Fruit fly (Drosophila melanogaster) whole organism, adult: ENCODE results near the gene Dmtn.

Experiments
- CG11617 ChIP-seq: fragments of 200-800 bp; sonication (Bioruptor generic); optimal IDR thresholded peaks from 2 replicates; lab custom pipeline; 2017; ENCODE audit warnings: mild to moderate bottlenecking, missing biosample characterization, missing genetic modification reagents, missing genetic modification characterization
- CG12768 ChIP-seq: fragments of 200-800 bp; sonication (Bioruptor generic); optimal IDR thresholded peaks from 2 replicates; lab custom pipeline; 2017; ENCODE audit warnings: missing biosample characterization, missing genetic modification characterization, mild to moderate bottlenecking, moderate library complexity, missing genetic modification reagents
- CG14711 ChIP-seq: fragments of 200-800 bp; sonication (Bioruptor generic); optimal IDR thresholded peaks from 2 replicates; lab custom pipeline; 2018; ENCODE audit warnings: missing biosample characterization, mild to moderate bottlenecking, missing genetic modification characterization, moderate library complexity
- CG1620 ChIP-seq: fragments of 200-800 bp; sonication (Bioruptor generic); optimal IDR thresholded peaks from 2 replicates; lab custom pipeline; 2016; ENCODE audit warnings: missing biosample characterization, missing genetic modification characterization
- CG33017 ChIP-seq: fragments of 200-800 bp; sonication (Bioruptor generic); optimal IDR thresholded peaks from 2 replicates; lab custom pipeline; 2018; ENCODE audit warnings: missing biosample characterization, mild to moderate bottlenecking, missing genetic modification characterization, moderate library complexity
- CG5204 ChIP-seq: fragments of 200-800 bp; sonication (Bioruptor generic); optimal IDR thresholded peaks from 2 replicates; lab custom pipeline; 2016; ENCODE audit warnings: missing biosample characterization, missing genetic modification characterization
- CG7045 ChIP-seq: fragments of 200-800 bp; sonication (Bioruptor generic); optimal IDR thresholded peaks from 2 replicates; lab custom pipeline; 2017; ENCODE audit warnings: missing biosample characterization, mild to moderate bottlenecking, missing genetic modification characterization
- CG7101 ChIP-seq: fragments of 200-800 bp; sonication (Bioruptor generic); optimal IDR thresholded peaks from 2 replicates; lab custom pipeline; 2018; ENCODE audit warnings: missing biosample characterization, mild to moderate bottlenecking, missing genetic modification characterization, moderate library complexity
- Clk ChIP-seq: fragments of 200-800 bp; sonication (Bioruptor generic); optimal IDR thresholded peaks from 2 replicates; lab custom pipeline; 2017; ENCODE audit warnings: missing biosample characterization, missing genetic modification characterization
- Crg-1 ChIP-seq: fragments of 200-800 bp; sonication (Bioruptor generic); optimal IDR thresholded peaks from 2 replicates; lab custom pipeline; 2016; ENCODE audit warnings: missing biosample characterization, missing genetic modification characterization
- Hr96 ChIP-seq: fragments of 200-800 bp; sonication (Bioruptor generic); optimal IDR thresholded peaks from 2 replicates; lab custom pipeline; 2016; ENCODE audit warnings: missing biosample characterization, missing genetic modification characterization
- Mnt ChIP-seq: fragments of 200-800 bp; sonication (Bioruptor generic); optimal IDR thresholded peaks from 2 replicates; lab custom pipeline; 2016; ENCODE audit warnings: missing biosample characterization, mild to moderate bottlenecking, missing genetic modification characterization
- bab1 ChIP-seq: fragments of 200-800 bp; sonication (Bioruptor generic); optimal IDR thresholded peaks from 3 replicates; lab custom pipeline; 2019; ENCODE audit warnings: missing biosample characterization, mild to moderate bottlenecking, missing genetic modification characterization, moderate library complexity
- cic ChIP-seq: fragments of 200-800 bp; sonication (Bioruptor generic); optimal IDR thresholded peaks from 2 replicates; lab custom pipeline; 2017; ENCODE audit warnings: missing biosample characterization, mild to moderate bottlenecking, missing genetic modification characterization, moderate library complexity
- cnc ChIP-seq, 2 experiments: fragments of >200 bp; optimal IDR thresholded peaks; 2 replicates each; lab custom pipeline; 2017
- kay ChIP-seq: fragments of 200-800 bp; sonication (Bioruptor generic); peaks from one replicate; lab custom pipeline; 2016; ENCODE audit warnings: missing biosample characterization, missing genetic modification characterization, borderline replicate concordance
- ovo ChIP-seq: fragments of 200-800 bp; sonication (Bioruptor generic); optimal IDR thresholded peaks from 2 replicates; lab custom pipeline; 2016; ENCODE audit warnings: missing biosample characterization, missing genetic modification characterization
- pad ChIP-seq: fragments of 200-800 bp; sonication (Bioruptor generic); optimal IDR thresholded peaks from 3 replicates; lab custom pipeline; 2017; ENCODE audit warnings: missing biosample characterization, missing genetic modification characterization, mild to moderate bottlenecking, moderate library complexity, missing genetic modification reagents
- tj ChIP-seq: fragments of 200-800 bp; sonication (Bioruptor generic); optimal IDR thresholded peaks from 3 replicates; lab custom pipeline; 2017; ENCODE audit warnings: missing biosample characterization, mild to moderate bottlenecking, missing genetic modification characterization, moderate library complexity
- toe ChIP-seq: fragments of 200-800 bp; sonication (Bioruptor generic); optimal IDR thresholded peaks from 2 replicates; lab custom pipeline; 2016; ENCODE audit warnings: missing biosample characterization, missing genetic modification characterization

Dmtn gene

DNA sequence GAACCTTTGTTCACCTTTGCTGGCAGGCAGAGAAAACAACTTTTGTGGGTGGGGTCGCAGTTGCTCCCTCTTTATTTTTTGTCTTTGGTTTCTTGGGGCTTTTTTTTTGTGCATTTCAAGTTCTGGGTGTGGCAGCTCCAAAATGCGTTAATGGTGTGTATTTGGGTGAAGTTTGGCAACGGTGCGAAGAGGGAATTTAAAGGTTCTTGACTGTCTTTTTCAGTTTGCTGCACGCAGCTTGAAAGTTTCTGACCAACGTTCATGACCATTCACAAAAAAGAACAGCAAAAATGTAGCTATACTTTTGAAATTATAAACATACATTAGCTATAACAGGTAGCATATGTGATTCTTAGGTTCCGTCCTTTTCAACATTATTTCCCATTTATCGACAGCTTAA, 26.6 kb upstream of the Dmtn start:
- TF ChIP-seq bab1 (GFP tag; lab: Kevin White, UChicago) (no peak), toe (GFP tag; lab: Kevin White, UChicago) (no peak), pad (GFP tag; lab: Kevin White, UChicago) (no peak), CG1620 (GFP tag; lab: Kevin White, UChicago) (no peak), CG7045 (no peak), CG12768 (GFP tag; lab: Kevin White, UChicago) (no peak), CG7101 (tag; lab: Kevin White, UChicago) (no peak), Hr96 (GFP tag; lab: Kevin White, UChicago) (no peak), CG5204 (GFP tag; lab: Kevin White, UChicago) (no peak), CG11617 (GFP tag; lab: Kevin White, UChicago) (no peak), cic (no peak), CG14711 (tag; lab: Kevin White, UChicago) (no peak), tj (no peak), Mnt (GFP tag; lab: Kevin White, UChicago) (no peak), cnc (optimal IDR thresholded peaks at IDR 0.05; lab: Kevin White, UChicago) (no peak), Clk (no peak), ovo (no peak), CG33017 (no peak), kay (GFP tag; lab: Kevin White, UChicago) (no peak), Crg-1 (GFP tag; lab: Kevin White, UChicago) (no peak)

dm6 chr3R:6430206-6430605, 24.5 kb upstream of the Dmtn start:
- TF ChIP-seq tj (no peak), pad (GFP tag; lab: Kevin White, UChicago) (no peak), CG12768 (GFP tag; lab: Kevin White, UChicago) (no peak), Mnt (GFP tag; lab: Kevin White, UChicago) (no peak), CG7101 (tag; lab: Kevin White, UChicago) (no peak), CG11617 (GFP tag; lab: Kevin White, UChicago) (no peak), Clk (no peak)

DNA sequence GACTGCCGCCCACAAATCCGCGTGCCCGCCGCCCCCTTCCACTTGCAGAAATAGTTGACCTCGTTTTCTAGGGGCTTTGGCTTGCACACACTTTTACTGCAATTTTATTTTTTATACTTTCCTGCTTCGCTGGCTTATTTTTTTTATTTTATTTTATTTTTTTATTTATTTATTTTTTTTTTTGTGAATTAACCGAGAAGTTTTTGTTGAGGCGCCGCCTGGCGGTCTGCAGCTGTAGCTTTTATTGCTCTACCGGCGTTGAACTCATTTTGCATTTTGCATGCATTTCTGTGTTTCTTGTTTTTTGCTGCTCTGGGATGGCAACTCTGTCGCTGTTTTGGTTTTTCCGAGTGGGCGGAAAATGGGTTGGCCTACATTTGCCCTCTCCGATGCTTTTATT, 24.0 kb upstream of the Dmtn start:
- TF ChIP-seq CG12768 (GFP tag; lab: Kevin White, UChicago) (no peak), CG11617 (GFP tag; lab: Kevin White, UChicago) (no peak), Mnt (GFP tag; lab: Kevin White, UChicago) (no peak), tj (peak; percentile 9), bab1 (GFP tag; lab: Kevin White, UChicago) (peak; percentile 11), Crg-1 (GFP tag; lab: Kevin White, UChicago) (no peak), CG7045 (no peak), CG1620 (GFP tag; lab: Kevin White, UChicago) (no peak), toe (GFP tag; lab: Kevin White, UChicago) (no peak), kay (GFP tag; lab: Kevin White, UChicago) (no peak), CG14711 (tag; lab: Kevin White, UChicago) (peak; percentile 53)

DNA sequence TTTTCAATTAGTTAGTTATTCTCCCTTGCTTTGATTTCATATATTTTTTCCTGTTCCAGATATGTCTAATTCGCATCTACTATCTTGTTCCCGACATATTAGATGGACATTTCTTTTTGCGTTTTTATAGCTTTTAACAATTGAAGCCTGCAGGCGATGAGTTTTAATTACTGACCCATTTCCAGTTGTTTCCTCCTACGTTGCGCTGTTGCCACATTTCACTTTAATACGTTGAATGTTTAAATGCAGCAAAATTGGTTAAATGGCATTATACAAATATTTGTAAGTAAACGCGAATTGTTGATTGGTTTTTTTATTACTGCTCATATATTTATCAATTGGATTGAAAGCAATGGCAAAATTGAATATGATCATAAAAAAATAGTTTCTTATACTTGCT, 23.2 kb upstream of the Dmtn start:
- TF ChIP-seq cic (no peak), CG7101 (tag; lab: Kevin White, UChicago) (no peak), pad (GFP tag; lab: Kevin White, UChicago) (no peak), CG33017 (no peak), Hr96 (GFP tag; lab: Kevin White, UChicago) (no peak)

DNA sequence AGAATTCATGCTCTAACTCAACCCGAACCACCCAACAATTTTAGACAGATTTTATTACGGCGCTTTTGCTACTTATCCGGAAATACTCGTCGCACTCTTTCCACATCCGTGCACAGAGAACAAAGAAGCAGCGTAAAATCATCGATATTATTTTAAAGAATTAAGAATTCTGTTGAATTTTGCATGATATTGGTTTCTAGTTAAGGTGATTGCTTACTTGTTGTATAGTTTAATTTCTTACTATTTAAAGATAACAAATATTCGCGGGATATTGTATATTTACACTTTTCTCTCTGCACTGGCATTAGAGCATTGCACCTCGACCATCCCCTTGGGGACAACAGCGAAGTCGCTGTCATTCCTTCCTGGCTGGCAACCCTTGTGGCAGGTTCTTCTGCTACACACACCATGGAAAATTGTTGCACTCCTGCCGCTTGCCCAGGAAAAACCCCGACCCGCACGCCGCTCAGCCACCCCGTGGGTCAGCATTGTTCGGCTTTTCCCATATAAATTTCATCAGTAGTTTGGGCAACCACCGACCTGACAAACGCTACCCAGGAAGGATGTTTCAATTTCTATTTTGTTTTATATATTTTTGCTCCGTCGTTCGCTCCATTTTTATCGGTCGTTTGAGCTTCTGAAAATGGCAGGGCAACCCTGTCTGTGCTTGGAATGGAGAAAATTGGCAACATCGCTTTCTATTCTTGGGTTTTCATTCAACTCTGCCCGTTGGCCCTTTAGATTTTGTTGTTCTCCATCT, 22.1 kb upstream of the Dmtn start:
- no peak for TF ChIP-seq kay (GFP tag; lab: Kevin White, UChicago)
- TF ChIP-seq CG14711 (tag; lab: Kevin White, UChicago), result peak; percentile 4

DNA sequence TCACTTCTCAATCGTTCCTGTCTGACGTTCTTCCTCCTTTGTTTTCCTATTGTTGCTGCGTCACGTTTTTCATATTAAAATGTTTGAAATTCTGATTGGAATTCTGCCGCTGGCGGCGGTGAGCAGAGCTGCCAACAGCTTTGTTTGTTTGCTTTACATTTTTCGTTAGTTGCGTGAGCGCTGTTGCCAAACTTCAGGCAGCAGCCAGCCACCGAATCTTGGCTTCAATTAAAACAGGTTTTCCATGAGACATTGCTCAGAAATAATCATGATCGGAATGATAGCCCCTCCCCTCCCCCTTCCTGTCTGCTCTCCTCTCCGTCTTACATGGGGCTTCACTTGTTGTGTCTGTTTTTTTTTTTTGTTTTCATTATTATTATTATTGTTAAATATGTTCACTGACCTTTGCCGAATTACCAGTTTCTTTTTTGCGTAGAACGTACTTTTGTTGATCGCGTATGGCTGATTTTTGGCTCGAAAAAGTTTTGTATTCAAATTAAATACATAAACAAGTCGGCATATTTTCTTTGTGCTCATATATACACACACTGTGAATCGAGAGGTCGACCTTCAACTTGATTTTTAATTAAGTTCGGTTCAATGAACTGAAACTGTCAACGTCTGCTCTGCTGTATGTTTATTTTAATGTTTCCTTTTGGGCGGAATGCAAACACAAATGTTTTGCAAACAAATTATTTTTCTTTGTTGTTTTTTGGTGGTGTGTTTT, 20.6 kb upstream of the Dmtn start:
- TF ChIP-seq kay (GFP tag; lab: Kevin White, UChicago) (no peak), tj (peak; percentile 4), CG5204 (GFP tag; lab: Kevin White, UChicago) (no peak), CG14711 (tag; lab: Kevin White, UChicago) (no peak), toe (GFP tag; lab: Kevin White, UChicago) (no peak), CG11617 (GFP tag; lab: Kevin White, UChicago) (no peak), Hr96 (GFP tag; lab: Kevin White, UChicago) (no peak), cnc (optimal IDR thresholded peaks at IDR 0.05; lab: Kevin White, UChicago) (no peak), cic (no peak)
